Worm (Caenorhabditis elegans) whole organism, mixed stage, embryonic: Measurements from ENCODE around the gene dhhc-14.
A peak's percentile ranks its signal among the peaks of the same experiment; 100 is the strongest.

Source experiments
- M03D4.4 ChIP-seq: sonication (generic microtip); optimal IDR thresholded peaks from 2 replicates; lab custom pipeline; 2017; ENCODE audit warnings: mild to moderate bottlenecking, missing genetic modification characterization, missing compliant biosample characterization
- bed-3 ChIP-seq: fragments of 200-800 bp; sonication (Bioruptor generic); optimal IDR thresholded peaks from 3 replicates; lab custom pipeline; 2018; ENCODE audit warnings: mild to moderate bottlenecking, missing genetic modification characterization, moderate library complexity, missing compliant biosample characterization
- ceh-39 ChIP-seq: fragments of 150-350 bp; optimal IDR thresholded peaks from 2 replicates; lab custom pipeline; 2014; ENCODE audit warnings: missing biosample characterization, missing genetic modification characterization
- ceh-43 ChIP-seq: fragments of 200-800 bp; sonication (Bioruptor generic); optimal IDR thresholded peaks from 2 replicates; lab custom pipeline; 2018; ENCODE audit warnings: mild to moderate bottlenecking, missing genetic modification characterization, moderate library complexity, missing compliant biosample characterization
- ces-1 ChIP-seq: fragments of 150-350 bp; optimal IDR thresholded peaks from 2 replicates; lab custom pipeline; 2014; ENCODE audit warnings: missing biosample characterization, missing genetic modification reagents, missing genetic modification characterization
- drap-1 ChIP-seq: fragments of 200-800 bp; sonication (Bioruptor generic); optimal IDR thresholded peaks from 3 replicates; lab custom pipeline; 2018; ENCODE audit warnings: mild to moderate bottlenecking, missing genetic modification characterization, missing compliant biosample characterization
- elt-1 ChIP-seq: sonication (generic microtip); optimal IDR thresholded peaks from 2 replicates; lab custom pipeline; 2017; ENCODE audit warnings: missing genetic modification characterization, mild to moderate bottlenecking, missing compliant biosample characterization, antibody characterized with exemption, moderate library complexity, borderline replicate concordance; ENCODE audit not compliant: insufficient read depth
- elt-3 ChIP-seq: fragments of 150-350 bp; optimal IDR thresholded peaks from 2 replicates; lab custom pipeline; 2014; ENCODE audit warnings: missing biosample characterization, missing genetic modification characterization
- flh-1 ChIP-seq: fragments of 200-800 bp; sonication (Bioruptor generic); optimal IDR thresholded peaks from 2 replicates; lab custom pipeline; 2018; ENCODE audit warnings: mild to moderate bottlenecking, missing genetic modification characterization, moderate library complexity, missing compliant biosample characterization
- ham-2 ChIP-seq: fragments of 200-800 bp; sonication (Bioruptor generic); optimal IDR thresholded peaks from 2 replicates; lab custom pipeline; 2018; ENCODE audit warnings: mild to moderate bottlenecking, missing genetic modification characterization, missing compliant biosample characterization
- hlh-1 ChIP-seq: fragments of 150-350 bp; optimal IDR thresholded peaks from 2 replicates; lab custom pipeline; 2014; ENCODE audit warnings: missing biosample characterization, missing genetic modification reagents, missing genetic modification characterization
- lin-13 ChIP-seq: fragments of 150-350 bp; optimal IDR thresholded peaks from 2 replicates; lab custom pipeline; 2014; ENCODE audit warnings: missing biosample characterization, missing genetic modification characterization
- lin-32 ChIP-seq: fragments of 200-800 bp; sonication (Bioruptor generic); optimal IDR thresholded peaks from 2 replicates; lab custom pipeline; 2018; ENCODE audit warnings: mild to moderate bottlenecking, missing genetic modification characterization, missing compliant biosample characterization
- lsy-2 ChIP-seq: fragments of 150-350 bp; optimal IDR thresholded peaks from 2 replicates; lab custom pipeline; 2014; ENCODE audit warnings: missing biosample characterization, missing genetic modification characterization
- mab-5 ChIP-seq: fragments of 150-350 bp; optimal IDR thresholded peaks from 2 replicates; lab custom pipeline; 2014; ENCODE audit warnings: missing biosample characterization, missing genetic modification characterization
- mep-1 ChIP-seq: fragments of 150-350 bp; optimal IDR thresholded peaks from 2 replicates; lab custom pipeline; 2017; ENCODE audit warnings: missing biosample characterization, missing genetic modification reagents, missing genetic modification characterization, inconsistent platforms
- mls-2 ChIP-seq: sonication (generic microtip); optimal IDR thresholded peaks from 2 replicates; lab custom pipeline; 2016; ENCODE audit warnings: mild to moderate bottlenecking, missing genetic modification characterization, moderate library complexity, missing compliant biosample characterization
- nhr-12 ChIP-seq: fragments of 150-350 bp; optimal IDR thresholded peaks from 2 replicates; lab custom pipeline; 2014; ENCODE audit warnings: missing biosample characterization, missing genetic modification characterization
- nhr-2 ChIP-seq: fragments of 150-350 bp; optimal IDR thresholded peaks from 2 replicates; lab custom pipeline; 2014; ENCODE audit warnings: missing biosample characterization, missing genetic modification characterization
- nhr-28 ChIP-seq: fragments of 150-350 bp; optimal IDR thresholded peaks from 2 replicates; lab custom pipeline; 2014; ENCODE audit warnings: missing biosample characterization, missing genetic modification characterization
- nhr-76 ChIP-seq: sonication (generic microtip); optimal IDR thresholded peaks from 2 replicates; lab custom pipeline; 2017; ENCODE audit warnings: missing biosample characterization, missing genetic modification characterization
- sem-2 ChIP-seq: fragments of 200-800 bp; sonication (Bioruptor generic); optimal IDR thresholded peaks from 2 replicates; lab custom pipeline; 2018; ENCODE audit warnings: mild to moderate bottlenecking, missing genetic modification characterization, missing compliant biosample characterization
- snpc-4 ChIP-seq: fragments of 150-350 bp; optimal IDR thresholded peaks from 2 replicates; lab custom pipeline; 2014; ENCODE audit warnings: missing biosample characterization, missing genetic modification characterization
- sptf-1 ChIP-seq: sonication (generic microtip); optimal IDR thresholded peaks from 2 replicates; lab custom pipeline; 2017; ENCODE audit warnings: mild to moderate bottlenecking, missing genetic modification characterization, moderate library complexity, missing compliant biosample characterization
- tbx-8 ChIP-seq: fragments of 200-800 bp; sonication (Bioruptor generic); optimal IDR thresholded peaks from 2 replicates; lab custom pipeline; 2018; ENCODE audit warnings: mild to moderate bottlenecking, missing genetic modification characterization, moderate library complexity, missing compliant biosample characterization
- unc-120 ChIP-seq: sonication (generic microtip); optimal IDR thresholded peaks from 2 replicates; lab custom pipeline; 2017; ENCODE audit warnings: missing genetic modification characterization, missing compliant biosample characterization; ENCODE audit not compliant: poor library complexity, severe bottlenecking
- unc-62 ChIP-seq: fragments of 150-350 bp; optimal IDR thresholded peaks from 2 replicates; lab custom pipeline; 2014; ENCODE audit warnings: missing biosample characterization, missing genetic modification reagents, missing genetic modification characterization
- zip-8 ChIP-seq: fragments of 150-350 bp; optimal IDR thresholded peaks from 2 replicates; lab custom pipeline; 2014; ENCODE audit warnings: missing biosample characterization, missing genetic modification characterization

Gene dhhc-14

DNA sequence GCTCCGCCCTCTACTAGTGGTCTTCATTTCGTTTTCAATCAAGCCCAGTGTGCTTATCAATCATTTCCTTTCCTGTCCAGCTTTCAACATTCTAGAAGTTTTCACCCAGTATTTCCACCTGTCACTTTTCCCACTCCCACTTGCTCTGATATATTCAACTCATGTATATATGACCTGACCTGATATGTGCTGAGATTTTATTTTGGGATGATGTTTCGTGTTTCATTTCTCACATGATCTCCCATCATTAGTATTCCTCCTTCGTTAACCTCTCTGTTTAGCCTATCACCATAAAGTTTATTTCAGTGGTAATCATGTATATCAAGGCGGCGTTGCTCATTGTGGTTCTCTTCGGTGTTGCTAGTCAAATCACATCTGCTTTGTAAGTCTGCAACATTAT lies 40.8 kb downstream of the dhhc-14 start, which contains the start of gene nlp-7:
nlp-7 (plus strand) TSS at position 301 of the 400 bp plus-strand sequence.
- TF ChIP-seq lsy-2, result no peak
- TF ChIP-seq sptf-1 (tag; lab: Kevin White, UChicago), result no peak
- no peak for TF ChIP-seq nhr-76 (tag; lab: Kevin White, UChicago)
- no peak for TF ChIP-seq nhr-12
- no peak for TF ChIP-seq mep-1 (tag; lab: Kevin White, UChicago)
- TF ChIP-seq flh-1 (GFP tag; lab: Kevin White, UChicago), result no peak
- no peak for TF ChIP-seq ces-1 (GFP tag; lab: Kevin White, UChicago)
- no peak for TF ChIP-seq mls-2 (tag; lab: Kevin White, UChicago)
- no peak for TF ChIP-seq unc-120 (tag; lab: Kevin White, UChicago)
- no peak for TF ChIP-seq bed-3 (GFP tag; lab: Kevin White, UChicago)

DNA sequence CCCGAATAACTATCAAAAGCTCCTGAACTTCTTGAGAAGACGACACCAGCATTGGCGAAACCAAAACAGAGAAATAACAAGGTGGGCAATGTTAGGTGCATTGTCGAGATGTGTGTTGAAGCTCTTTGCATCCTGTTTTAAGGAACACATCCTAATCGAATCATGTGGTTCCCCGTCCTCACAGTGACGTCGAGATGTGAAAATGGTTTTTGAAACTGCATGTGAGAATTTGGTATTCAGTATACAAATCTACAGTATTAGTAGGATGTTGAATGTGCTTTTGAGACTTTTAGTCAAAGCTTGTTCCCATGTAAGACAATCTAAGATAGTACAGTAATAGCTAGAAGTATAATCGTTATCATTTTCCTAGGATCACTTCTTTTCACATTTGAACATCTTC lies 45.6 kb downstream of the dhhc-14 start, which contains the start of gene F18E9.7:
F18E9.7 (minus strand) TSS at position 101 of the 400 bp plus-strand sequence.
- TF ChIP-seq sem-2, result no peak
- no peak for TF ChIP-seq ham-2 (GFP tag; lab: Kevin White, UChicago)
- TF ChIP-seq nhr-12, result no peak
- no peak for TF ChIP-seq nhr-28 (tag; lab: Kevin White, UChicago)
- no peak for TF ChIP-seq elt-1
- TF ChIP-seq ceh-39 (tag; lab: Kevin White, UChicago), result no peak
- no peak for TF ChIP-seq hlh-1
- TF ChIP-seq snpc-4 (tag; lab: Kevin White, UChicago), result no peak
- no peak for TF ChIP-seq drap-1 (GFP tag; lab: Kevin White, UChicago)
- no peak for TF ChIP-seq ceh-43 (GFP tag; lab: Kevin White, UChicago)
- no peak for TF ChIP-seq lin-32 (GFP tag; lab: Kevin White, UChicago)
- no peak for TF ChIP-seq M03D4.4
- TF ChIP-seq unc-62 (GFP tag; lab: Kevin White, UChicago), result no peak

- TF ChIP-seq M03D4.4 (no peak), tbx-8 (GFP tag; lab: Kevin White, UChicago) (no peak), sem-2 (no peak), drap-1 (GFP tag; lab: Kevin White, UChicago) (no peak), nhr-2 (tag; lab: Kevin White, UChicago) (no peak), ces-1 (GFP tag; lab: Kevin White, UChicago) (no peak), nhr-28 (tag; lab: Kevin White, UChicago) (no peak), ham-2 (GFP tag; lab: Kevin White, UChicago) (no peak), unc-62 (GFP tag; lab: Kevin White, UChicago) (no peak)
These were observed 46.4 kb downstream of the dhhc-14 start for ce11 chrX:8598491-8598890.

DNA sequence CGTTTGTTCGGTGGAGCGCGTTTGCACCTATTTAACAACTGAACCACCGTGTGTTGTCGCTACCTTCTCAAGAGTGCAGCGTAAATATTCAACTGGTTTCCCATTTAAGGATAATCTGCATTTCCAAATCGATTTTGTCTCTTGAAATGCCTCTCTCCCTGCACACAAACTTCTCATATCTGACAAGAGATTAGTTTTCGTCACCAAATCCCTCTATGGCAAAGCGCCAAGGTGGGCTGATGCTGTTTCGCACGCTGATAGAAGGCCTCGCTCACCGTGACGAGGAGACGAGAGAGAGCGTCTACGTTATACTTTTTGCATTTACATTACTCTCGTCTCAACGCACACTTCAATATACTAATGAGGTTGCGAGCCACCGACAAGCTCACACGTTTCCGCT lies 47.6 kb downstream of the dhhc-14 start:
- TF ChIP-seq ces-1 (GFP tag; lab: Kevin White, UChicago), result peak; percentile 12
- TF ChIP-seq nhr-2 (tag; lab: Kevin White, UChicago), result no peak
- no peak for TF ChIP-seq mep-1 (tag; lab: Kevin White, UChicago)
- TF ChIP-seq mls-2 (tag; lab: Kevin White, UChicago), result peak; percentile 30

- no peak for TF ChIP-seq bed-3 (GFP tag; lab: Kevin White, UChicago)
- no peak for TF ChIP-seq zip-8 (tag; lab: Kevin White, UChicago)
- no peak for TF ChIP-seq mls-2 (tag; lab: Kevin White, UChicago)
- TF ChIP-seq ceh-39 (tag; lab: Kevin White, UChicago), result no peak
- TF ChIP-seq mab-5, result no peak
- no peak for TF ChIP-seq lsy-2
- TF ChIP-seq tbx-8 (GFP tag; lab: Kevin White, UChicago), result no peak
- TF ChIP-seq nhr-2 (tag; lab: Kevin White, UChicago), result no peak
- TF ChIP-seq lin-13 (tag; lab: Kevin White, UChicago), result no peak
- no peak for TF ChIP-seq unc-120 (tag; lab: Kevin White, UChicago)
- no peak for TF ChIP-seq elt-3
- no peak for TF ChIP-seq ham-2 (GFP tag; lab: Kevin White, UChicago)
These were observed 49.2 kb downstream of the dhhc-14 start, which contains the start of gene F18E9.1 for ce11 chrX:8601235-8601634. Gene F18E9.1 (plus strand): TSS chrX:8601535.
